Worm (Caenorhabditis elegans): ENCODE results near the gene pfkb-1.2.

DNA sequence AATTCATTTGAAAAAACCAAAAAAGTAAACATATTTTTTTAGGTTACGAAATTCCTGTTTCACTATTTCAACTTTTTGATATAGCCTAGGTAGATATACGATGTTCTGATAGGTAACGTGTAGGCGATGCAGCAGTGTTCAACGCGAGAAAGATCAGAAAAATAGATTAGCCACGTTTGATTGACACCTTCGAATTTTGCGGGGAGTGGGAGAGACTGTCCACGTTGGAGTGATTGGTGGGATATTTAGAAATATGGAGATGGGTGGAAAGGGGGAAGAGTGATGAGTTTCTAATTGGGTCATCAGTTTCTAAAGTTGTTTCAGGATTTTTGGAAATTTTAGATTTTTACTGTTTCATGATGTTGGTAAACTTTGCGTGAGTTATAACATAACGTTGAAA lies 18.6 kb upstream of the pfkb-1.2 start:
- TF ChIP-seq ama-1 (optimal IDR thresholded peaks at IDR 0.05) (no peak), pag-3 (tag; optimal IDR thresholded peaks at IDR 0.05; ENCODE audit: borderline replicate concordance) (no peak), ceh-45 (GFP tag; IDR thresholded peaks at IDR 0.05) (no peak), elt-4 (tag; optimal IDR thresholded peaks at IDR 0.05) (no peak), pax-1 (tag; optimal IDR thresholded peaks at IDR 0.05) (no peak), ceh-14 (tag; optimal IDR thresholded peaks at IDR 0.05) (no peak), pha-4 (tag; optimal IDR thresholded peaks at IDR 0.05) (no peak), elt-2 (tag; optimal IDR thresholded peaks at IDR 0.05) (no peak), dve-1 (tag; optimal IDR thresholded peaks at IDR 0.05) (no peak), nhr-11 (tag; optimal IDR thresholded peaks at IDR 0.05) (no peak), ets-4 (tag; optimal IDR thresholded peaks at IDR 0.05) (no peak), nfya-1 (tag; optimal IDR thresholded peaks at IDR 0.05) (no peak), pat-9 (tag; optimal IDR thresholded peaks at IDR 0.05) (no peak)
